Worm (Caenorhabditis elegans) whole organism, L2 larva: ENCODE measurements around the gene ugt-12.

Experiments
- C34F6.9 ChIP-seq: fragments of 150-350 bp; optimal IDR thresholded peaks from 2 replicates; lab custom pipeline; 2014; ENCODE audit warnings: missing biosample characterization, missing genetic modification characterization
- R02D3.7 ChIP-seq: fragments of 150-350 bp; optimal IDR thresholded peaks from 2 replicates; lab custom pipeline; 2014; ENCODE audit warnings: missing biosample characterization, missing genetic modification characterization
- Y55F3AM.14 ChIP-seq: fragments of 200-800 bp; sonication (Bioruptor generic); optimal IDR thresholded peaks from 2 replicates; lab custom pipeline; 2018; ENCODE audit warnings: mild to moderate bottlenecking, missing genetic modification characterization, missing compliant biosample characterization
- alr-1 ChIP-seq: fragments of 150-350 bp; optimal IDR thresholded peaks from 2 replicates; lab custom pipeline; 2014; ENCODE audit warnings: missing biosample characterization, missing genetic modification characterization
- ama-1 ChIP-seq: fragments of 150-350 bp; optimal IDR thresholded peaks from 2 replicates; lab custom pipeline; 2018; ENCODE audit warnings: inconsistent platforms
- blmp-1 ChIP-seq: sonication (generic microtip); optimal IDR thresholded peaks from 2 replicates; lab custom pipeline; 2017; ENCODE audit warnings: missing genetic modification characterization, mild to moderate bottlenecking, missing compliant biosample characterization, antibody characterized with exemption, moderate library complexity; ENCODE audit not compliant: insufficient read depth
- ceh-16 ChIP-seq: fragments of 150-350 bp; optimal IDR thresholded peaks from 2 replicates; lab custom pipeline; 2014; ENCODE audit warnings: missing biosample characterization, missing genetic modification characterization
- ceh-82 ChIP-seq: fragments of 150-350 bp; optimal IDR thresholded peaks from 2 replicates; lab custom pipeline; 2014; ENCODE audit warnings: missing biosample characterization, missing genetic modification characterization
- crh-2 ChIP-seq: sonication (generic microtip); optimal IDR thresholded peaks from 2 replicates; lab custom pipeline; 2017; ENCODE audit warnings: missing biosample characterization, missing genetic modification characterization
- dmd-4 ChIP-seq: sonication (generic microtip); optimal IDR thresholded peaks from 2 replicates; lab custom pipeline; 2017; ENCODE audit warnings: missing biosample characterization, missing genetic modification characterization
- egl-27 ChIP-seq: sonication (generic microtip); optimal IDR thresholded peaks from 3 replicates; lab custom pipeline; 2017; ENCODE audit warnings: missing biosample characterization, missing genetic modification reagents, missing genetic modification characterization
- elt-1 ChIP-seq: fragments of 150-350 bp; optimal IDR thresholded peaks from 2 replicates; lab custom pipeline; 2014; ENCODE audit warnings: missing biosample characterization, missing genetic modification characterization
- elt-3 ChIP-seq: sonication (generic microtip); optimal IDR thresholded peaks from 2 replicates; lab custom pipeline; 2017; ENCODE audit warnings: missing biosample characterization, missing genetic modification characterization
- fos-1 ChIP-seq: fragments of 150-350 bp; optimal IDR thresholded peaks from 2 replicates; lab custom pipeline; 2014; ENCODE audit warnings: missing biosample characterization, missing genetic modification characterization
- gmeb-1 ChIP-seq: fragments of 150-350 bp; optimal IDR thresholded peaks from 2 replicates; lab custom pipeline; 2014; ENCODE audit warnings: missing biosample characterization, missing genetic modification characterization
- lin-11 ChIP-seq: fragments of 150-350 bp; sonication (generic microtip); optimal IDR thresholded peaks from 2 replicates; lab custom pipeline; 2014; ENCODE audit warnings: missing biosample characterization, missing genetic modification characterization, inconsistent platforms, mixed read lengths
- lin-13 ChIP-seq: fragments of 150-350 bp; optimal IDR thresholded peaks from 2 replicates; lab custom pipeline; 2014; ENCODE audit warnings: missing biosample characterization, missing genetic modification reagents, missing genetic modification characterization
- lin-39 ChIP-seq: fragments of 150-350 bp; optimal IDR thresholded peaks from 2 replicates; lab custom pipeline; 2014; ENCODE audit warnings: missing biosample characterization, missing genetic modification reagents, missing genetic modification characterization
- lsy-2 ChIP-seq, 2 experiments: fragments of 150-350 bp in 1 of 2; sonication (generic microtip) in 1 of 2; optimal IDR thresholded peaks; 2 replicates each; lab custom pipeline; 2014 to 2017; ENCODE audit warnings: missing biosample characterization in 2 of 2, missing genetic modification characterization in 2 of 2
- mab-5 ChIP-seq: fragments of 150-350 bp; optimal IDR thresholded peaks from 2 replicates; lab custom pipeline; 2014; ENCODE audit warnings: missing biosample characterization, missing genetic modification characterization
- mdl-1 ChIP-seq, 2 experiments: fragments of 150-350 bp in 1 of 2; sonication (generic microtip) in 1 of 2; optimal IDR thresholded peaks; 2 replicates each; lab custom pipeline; 2017; ENCODE audit warnings: missing biosample characterization in 2 of 2, missing genetic modification characterization in 2 of 2
- nhr-11 ChIP-seq: fragments of 150-350 bp; optimal IDR thresholded peaks from 2 replicates; lab custom pipeline; 2014; ENCODE audit warnings: missing biosample characterization, missing genetic modification characterization
- nhr-12 ChIP-seq: fragments of 150-350 bp; optimal IDR thresholded peaks from 2 replicates; lab custom pipeline; 2014; ENCODE audit warnings: missing biosample characterization, missing genetic modification characterization
- nhr-21 ChIP-seq: fragments of 150-350 bp; optimal IDR thresholded peaks from 2 replicates; lab custom pipeline; 2014; ENCODE audit warnings: missing biosample characterization, missing genetic modification characterization
- nhr-25 ChIP-seq: fragments of 150-350 bp; sonication (generic microtip); optimal IDR thresholded peaks from 3 replicates; lab custom pipeline; 2014; ENCODE audit warnings: missing biosample characterization, missing genetic modification characterization
- nhr-6 ChIP-seq: fragments of 150-350 bp; optimal IDR thresholded peaks from 2 replicates; lab custom pipeline; 2014; ENCODE audit warnings: missing biosample characterization, missing genetic modification characterization
- nhr-77 ChIP-seq: fragments of 150-350 bp; optimal IDR thresholded peaks from 2 replicates; lab custom pipeline; 2014; ENCODE audit warnings: missing biosample characterization, missing genetic modification characterization
- sem-4 ChIP-seq: fragments of 150-350 bp; optimal IDR thresholded peaks from 2 replicates; lab custom pipeline; 2014; ENCODE audit warnings: missing biosample characterization, missing genetic modification reagents, missing genetic modification characterization
- skn-1 ChIP-seq: sonication (generic microtip); optimal IDR thresholded peaks from 2 replicates; lab custom pipeline; 2017; ENCODE audit warnings: missing biosample characterization, missing genetic modification characterization
- sma-3 ChIP-seq: sonication (generic microtip); optimal IDR thresholded peaks from 2 replicates; lab custom pipeline; 2016; ENCODE audit warnings: missing genetic modification reagents, missing genetic modification characterization, missing compliant biosample characterization
- sma-9 ChIP-seq, 2 experiments: fragments of 150-350 bp in 1 of 2; sonication (generic microtip) in 1 of 2; optimal IDR thresholded peaks; 2 replicates each; lab custom pipeline; 2014 to 2016; ENCODE audit warnings: missing genetic modification characterization in 2 of 2, mild to moderate bottlenecking in 1 of 2, missing biosample characterization in 1 of 2, missing compliant biosample characterization in 1 of 2, missing genetic modification reagents in 1 of 2, moderate library complexity in 1 of 2
- unc-39 ChIP-seq: fragments of 150-350 bp; optimal IDR thresholded peaks from 2 replicates; lab custom pipeline; 2014; ENCODE audit warnings: missing biosample characterization, missing genetic modification characterization
- unc-55 ChIP-seq: fragments of 150-350 bp; sonication (generic microtip); optimal IDR thresholded peaks from 3 replicates; lab custom pipeline; 2014; ENCODE audit warnings: missing biosample characterization, missing genetic modification reagents, missing genetic modification characterization
- unc-62 ChIP-seq: fragments of 150-350 bp; optimal IDR thresholded peaks from 2 replicates; lab custom pipeline; 2014; ENCODE audit warnings: missing biosample characterization, missing genetic modification reagents, missing genetic modification characterization
- ztf-1 ChIP-seq: fragments of 200-800 bp; sonication (Bioruptor generic); conservative IDR thresholded peaks from 2 replicates; pipeline ENCODE4 v1.3.6; 2022; ENCODE audit warnings: missing genetic modification characterization, missing compliant biosample characterization
- ztf-11 ChIP-seq: sonication (generic microtip); optimal IDR thresholded peaks from 2 replicates; lab custom pipeline; 2017; ENCODE audit warnings: missing biosample characterization, missing genetic modification characterization
- ztf-4 ChIP-seq: fragments of 150-350 bp; optimal IDR thresholded peaks from 2 replicates; lab custom pipeline; 2014; ENCODE audit warnings: missing biosample characterization, missing genetic modification characterization

Gene ugt-12

DNA sequence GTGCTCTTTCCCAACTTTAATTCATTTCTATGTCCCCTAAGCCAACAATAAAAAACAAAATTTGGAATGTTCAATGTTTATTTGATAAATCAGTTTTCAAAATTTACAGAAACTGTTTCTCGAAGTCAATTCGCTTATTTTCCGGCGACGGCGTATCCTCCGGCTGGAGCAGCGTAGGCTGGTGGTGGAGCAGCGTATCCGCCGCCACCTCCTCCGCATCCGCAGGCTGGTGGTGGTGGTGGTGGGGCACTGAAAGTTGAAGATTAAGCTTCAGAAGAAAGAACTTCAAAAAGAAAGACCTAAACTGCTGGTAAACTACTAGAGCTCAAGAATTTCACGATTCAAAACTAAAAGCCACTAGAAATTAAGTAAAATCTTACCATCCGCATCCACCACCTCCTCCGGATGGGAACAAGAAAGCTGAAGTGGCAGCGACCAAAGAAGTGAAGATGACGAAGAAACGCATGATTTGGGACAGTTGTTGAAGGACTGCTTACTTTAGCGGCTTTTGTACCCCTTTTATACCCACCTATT, 28.7 kb upstream of the ugt-12 start, which contains the start of gene C02E7.7:
C02E7.7 (minus strand) TSS at position 484 of the 534 bp plus-strand sequence.
- no peak for TF ChIP-seq mab-5 (tag; lab: Kevin White, UChicago)
- TF ChIP-seq unc-39 (tag; lab: Kevin White, UChicago): no peak
- TF ChIP-seq nhr-25: no peak
- no peak for TF ChIP-seq unc-55
- TF ChIP-seq nhr-11 (tag; lab: Kevin White, UChicago): no peak
- no peak for TF ChIP-seq lin-11
- no peak for TF ChIP-seq blmp-1 (tag; lab: Kevin White, UChicago)
- TF ChIP-seq ceh-16 (tag; lab: Kevin White, UChicago): no peak
- TF ChIP-seq nhr-12 (tag; lab: Kevin White, UChicago): no peak
- no peak for TF ChIP-seq sma-3 (GFP tag; lab: Kevin White, UChicago)
- TF ChIP-seq ztf-4 (tag; lab: Kevin White, UChicago): no peak
- no peak for TF ChIP-seq fos-1 (tag; lab: Kevin White, UChicago)
- TF ChIP-seq ceh-82: no peak
- no peak for TF ChIP-seq R02D3.7
- no peak for TF ChIP-seq elt-1 (tag; lab: Kevin White, UChicago)
- no peak for TF ChIP-seq sma-9 (GFP tag; optimal IDR thresholded peaks at IDR 0.05; lab: Kevin White, UChicago)
- TF ChIP-seq sma-9 (tag; optimal IDR thresholded peaks at IDR 0.05; lab: Kevin White, UChicago): no peak
- no peak for TF ChIP-seq ztf-1 (GFP tag; lab: Robert Waterston, UW)

DNA sequence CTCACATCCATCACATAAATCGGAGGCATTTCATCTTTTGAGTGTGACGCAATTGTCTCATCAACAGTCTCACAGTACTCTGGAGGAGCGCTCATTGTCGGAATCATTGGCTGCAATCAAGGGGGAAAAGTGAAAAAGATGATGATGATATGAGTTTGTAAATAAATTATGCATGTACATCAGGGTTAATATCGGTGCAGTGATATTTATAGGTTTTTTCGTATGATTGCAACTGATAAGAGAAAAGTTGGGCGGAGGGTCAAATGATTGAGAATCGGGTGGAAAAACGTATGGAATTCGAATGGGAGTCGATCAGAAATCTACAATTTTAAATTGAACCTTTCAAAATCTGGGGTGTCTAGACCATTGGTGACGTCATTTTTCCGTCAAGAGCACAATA, 25.4 kb upstream of the ugt-12 start, which contains the start of gene H23N18.6:
H23N18.6 (minus strand) TSS at position 201 of the 400 bp plus-strand sequence.
- TF ChIP-seq lsy-2 (tag; optimal IDR thresholded peaks at IDR 0.05; lab: Kevin White, UChicago) (no peak), nhr-6 (tag; lab: Kevin White, UChicago) (no peak), sma-3 (GFP tag; lab: Kevin White, UChicago) (no peak), lin-13 (GFP tag; lab: Kevin White, UChicago) (no peak), ztf-4 (tag; lab: Kevin White, UChicago) (no peak), dmd-4 (tag; lab: Kevin White, UChicago) (no peak), skn-1 (no peak), fos-1 (tag; lab: Kevin White, UChicago) (peak; percentile 80), nhr-77 (tag; lab: Kevin White, UChicago) (no peak), elt-3 (no peak), egl-27 (tag; lab: Kevin White, UChicago) (no peak), ceh-16 (tag; lab: Kevin White, UChicago) (no peak), ztf-11 (tag; lab: Kevin White, UChicago) (no peak), mab-5 (tag; lab: Kevin White, UChicago) (no peak), gmeb-1 (peak; percentile 24), nhr-25 (no peak), sma-9 (GFP tag; optimal IDR thresholded peaks at IDR 0.05; lab: Kevin White, UChicago) (peak; percentile 32), sma-9 (tag; optimal IDR thresholded peaks at IDR 0.05; lab: Kevin White, UChicago) (no peak), unc-62 (no peak), lin-39 (tag; lab: Kevin White, UChicago) (no peak), ama-1 (lab: Kevin White, UChicago) (no peak)

DNA sequence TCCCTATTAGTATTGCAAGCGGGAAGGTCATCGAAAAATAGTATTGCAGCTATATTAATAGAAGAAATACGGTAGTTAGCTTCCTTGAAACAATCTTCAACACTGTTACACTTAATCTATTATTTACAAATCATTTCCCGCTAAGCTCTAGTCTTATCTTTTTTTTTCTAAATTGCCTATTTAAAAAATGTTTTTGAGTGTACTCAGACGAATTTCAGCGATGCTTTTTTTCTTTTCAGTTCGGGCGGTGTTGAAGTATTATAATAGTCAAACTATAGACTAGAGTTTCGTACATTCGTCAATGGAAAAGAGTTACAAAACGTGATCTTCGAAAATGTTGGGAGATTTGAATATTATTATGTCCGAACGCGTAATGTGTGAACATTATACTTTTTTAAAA, 24.4 kb upstream of the ugt-12 start:
- TF ChIP-seq nhr-77 (tag; lab: Kevin White, UChicago) (no peak), crh-2 (tag; lab: Kevin White, UChicago) (no peak), egl-27 (tag; lab: Kevin White, UChicago) (no peak), sem-4 (no peak), nhr-11 (tag; lab: Kevin White, UChicago) (no peak), ceh-82 (no peak), C34F6.9 (tag; lab: Kevin White, UChicago) (no peak), ztf-11 (tag; lab: Kevin White, UChicago) (no peak), ama-1 (lab: Kevin White, UChicago) (no peak), Y55F3AM.14 (no peak), R02D3.7 (no peak)

DNA sequence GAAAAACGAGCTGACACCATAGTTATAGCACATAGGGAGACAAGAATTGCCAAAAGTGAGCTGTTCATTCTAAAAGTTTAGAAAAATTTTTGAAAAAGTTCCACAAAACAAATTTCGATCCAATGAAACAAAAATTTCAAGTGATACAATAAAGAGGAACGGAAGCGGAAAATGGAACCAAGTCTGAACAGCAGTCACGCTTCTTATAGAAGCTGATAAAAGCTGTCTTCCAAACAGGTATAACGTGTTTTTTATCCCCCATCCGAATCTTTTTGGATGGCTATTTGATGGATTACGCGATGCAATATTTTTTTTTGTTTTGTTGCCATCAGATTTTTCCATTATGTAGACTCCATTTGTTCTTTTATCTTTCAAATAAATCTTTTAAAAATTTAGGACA, 22.9 kb upstream of the ugt-12 start, which contains the start of gene H23N18.5:
H23N18.5 (minus strand) TSS at position 69 of the 400 bp plus-strand sequence.
- TF ChIP-seq alr-1 (tag; lab: Kevin White, UChicago) (no peak), mdl-1 (tag; optimal IDR thresholded peaks at IDR 0.05; lab: Kevin White, UChicago) (no peak), unc-55 (no peak), nhr-11 (tag; lab: Kevin White, UChicago) (no peak), nhr-21 (peak; percentile 48), nhr-25 (peak; percentile 54), Y55F3AM.14 (peak; percentile 5)
- TF ChIP-seq, all 48 proteins: peak for 3
